Worm (Caenorhabditis elegans): ENCODE measurements around the gene kvs-5.

DNA sequence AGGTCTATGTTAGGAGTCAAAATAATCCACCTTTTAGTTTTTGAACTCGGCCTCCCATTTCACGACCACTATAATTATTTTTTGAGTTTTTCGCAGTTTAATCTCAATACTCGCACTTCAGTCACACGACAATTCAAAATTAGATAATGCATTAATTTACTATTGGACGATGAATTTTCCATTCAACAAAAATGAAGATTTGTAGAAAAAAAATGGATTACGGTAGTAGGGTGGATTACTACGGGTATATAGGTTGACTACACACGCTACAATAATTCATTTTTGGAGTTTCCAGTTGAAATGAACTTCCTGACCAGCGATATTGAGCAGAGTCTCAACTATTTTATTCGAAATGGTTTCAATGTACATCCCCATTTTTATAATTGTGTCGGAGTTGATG is 19.9 kb downstream of the kvs-5 start, which contains the start of gene srt-23:
- TF ChIP-seq ceh-82 (tag; optimal IDR thresholded peaks at IDR 0.05) = no peak
- no peak for TF ChIP-seq lin-13 (GFP tag; optimal IDR thresholded peaks at IDR 0.05)
- no peak for TF ChIP-seq nhr-237 (tag; optimal IDR thresholded peaks at IDR 0.05)
- no peak for TF ChIP-seq ztf-4 (tag; optimal IDR thresholded peaks at IDR 0.05)
- TF ChIP-seq ztf-11 (tag; optimal IDR thresholded peaks at IDR 0.05) = no peak
- no peak for TF ChIP-seq nhr-11 (tag; optimal IDR thresholded peaks at IDR 0.05)
- TF ChIP-seq ama-1 (optimal IDR thresholded peaks at IDR 0.05) = no peak
- TF ChIP-seq nhr-76 (tag; optimal IDR thresholded peaks at IDR 0.05) = no peak
- no peak for TF ChIP-seq ets-5 (GFP tag; IDR thresholded peaks at IDR 0.05)
- TF ChIP-seq snpc-4 (tag; optimal IDR thresholded peaks at IDR 0.05) = no peak
